Worm (Caenorhabditis elegans) whole organism, early embryonic: Measurements from ENCODE around the gene ador-1.

Experiments used
- F13C5.2 ChIP-seq: sonication (generic microtip); optimal IDR thresholded peaks from 2 replicates; lab custom pipeline; 2017; ENCODE audit warnings: mild to moderate bottlenecking, missing genetic modification characterization, inconsistent platforms, missing compliant biosample characterization
- ama-1 ChIP-seq: fragments of 150-350 bp; optimal IDR thresholded peaks from 2 replicates; lab custom pipeline; 2014
- scrt-1 ChIP-seq: fragments of 200-800 bp; sonication (Bioruptor generic); IDR thresholded peaks from 2 replicates; pipeline ENCODE4 v1.3.6; 2022; ENCODE audit warnings: missing genetic modification characterization, missing compliant biosample characterization

DNA sequence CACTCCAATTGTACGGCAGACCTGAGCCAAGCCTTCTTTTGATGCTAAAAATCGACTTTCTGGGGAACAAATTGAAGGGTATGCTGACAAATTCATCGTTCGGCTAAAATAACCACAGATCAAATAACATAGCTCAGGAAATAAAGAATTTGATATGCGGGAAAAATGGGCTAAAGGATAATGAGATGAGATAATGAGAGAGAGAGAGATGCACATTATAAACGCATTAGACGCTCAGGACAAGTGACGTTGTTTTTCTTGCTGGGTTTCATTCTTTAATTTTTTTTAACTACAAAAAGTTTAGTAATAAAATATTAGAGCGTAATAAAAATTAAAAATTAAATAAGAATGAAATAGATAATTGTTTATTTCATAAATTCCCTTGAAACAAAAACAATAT is 11.9 kb upstream of the ador-1 start, which contains the start of gene srh-69:
- TF ChIP-seq ama-1 (lab: Kevin White, UChicago) (no peak), F13C5.2 (tag; lab: Kevin White, UChicago) (no peak), scrt-1 (GFP tag; lab: Robert Waterston, UW) (no peak)
